Fruit fly (Drosophila melanogaster): ENCODE measurements around the gene TP53INP.

TP53INP gene

dm6 chr3L:4405922-4406321, 821 bp upstream of the TP53INP start, which contains the start of gene CG15019 (continued):
- TF ChIP-seq BEAF-32 (GFP tag; optimal IDR thresholded peaks at IDR 0.05) = peak; percentile 76
- TF ChIP-seq CG10274 (GFP tag; optimal IDR thresholded peaks at IDR 0.05) = no peak
- TF ChIP-seq croc (GFP tag; conservative IDR thresholded peaks at IDR 0.05) = no peak
- TF ChIP-seq CG2875 (GFP tag; optimal IDR thresholded peaks at IDR 0.05) = no peak
- TF ChIP-seq wek (GFP tag; optimal IDR thresholded peaks at IDR 0.05) = no peak
- no peak for TF ChIP-seq HLH54F (GFP tag; optimal IDR thresholded peaks at IDR 0.05)
- TF ChIP-seq CG4360 (GFP tag; IDR thresholded peaks at IDR 0.05) = no peak
- no peak for TF ChIP-seq D19A (tag; optimal IDR thresholded peaks at IDR 0.05)
- peak; percentile 37 for TF ChIP-seq pzg (GFP tag; optimal IDR thresholded peaks at IDR 0.05)
- TF ChIP-seq H2.0 (GFP tag; IDR thresholded peaks at IDR 0.05) = no peak
- peak; percentile 50; the same call in 1 of the 3 replicates for TF ChIP-seq Doc3 (GFP tag; IDR thresholded peaks at IDR 0.05; ENCODE audit: partially characterized antibody)
- TF ChIP-seq Opbp (GFP tag; IDR thresholded peaks at IDR 0.05; ENCODE audit: partially characterized antibody) = peak; percentile 79
- TF ChIP-seq Max (GFP tag; optimal IDR thresholded peaks at IDR 0.05) = peak; percentile 30
- TF ChIP-seq CG13287 (GFP tag; IDR thresholded peaks at IDR 0.05; ENCODE audit: partially characterized antibody) = peak; percentile 87
- no peak for TF ChIP-seq Mes4 (GFP tag; optimal IDR thresholded peaks at IDR 0.05)
- TF ChIP-seq Poxn (GFP tag; IDR thresholded peaks at IDR 0.05) = no peak
- TF ChIP-seq abd-A (tag; optimal IDR thresholded peaks at IDR 0.05) = no peak
- no peak for TF ChIP-seq Aef1 (GFP tag; IDR thresholded peaks at IDR 0.05)
- no peak for TF ChIP-seq CG10267 (tag; optimal IDR thresholded peaks at IDR 0.05)
- no peak for TF ChIP-seq CG16779 (GFP tag; IDR thresholded peaks at IDR 0.05)
- no peak for TF ChIP-seq hth (optimal IDR thresholded peaks at IDR 0.05)
- no peak for TF ChIP-seq Oli (tag; optimal IDR thresholded peaks at IDR 0.05)
- no peak for TF ChIP-seq sr (GFP tag; IDR thresholded peaks at IDR 0.05)
- no peak for TF ChIP-seq usp (GFP tag; optimal IDR thresholded peaks at IDR 0.05)
- no peak for TF ChIP-seq Sox100B (GFP tag; optimal IDR thresholded peaks at IDR 0.05)
- no peak for TF ChIP-seq GATAe (GFP tag; conservative IDR thresholded peaks at IDR 0.05)
- peak; percentile 64 for TF ChIP-seq YL-1 (GFP tag; optimal IDR thresholded peaks at IDR 0.05)
- TF ChIP-seq aop (GFP tag; IDR thresholded peaks at IDR 0.05) = no peak
- peak in 1 of 2 experiments; percentile 3 for TF ChIP-seq Hr51 (GFP tag; optimal IDR thresholded peaks at IDR 0.05)
- TF ChIP-seq CG9609 (GFP tag; optimal IDR thresholded peaks at IDR 0.05) = no peak
- TF ChIP-seq ara (GFP tag; IDR thresholded peaks at IDR 0.05) = no peak
- no peak for TF ChIP-seq CG5953 (GFP tag; IDR thresholded peaks at IDR 0.05)
- no peak for TF ChIP-seq pita (GFP tag; optimal IDR thresholded peaks at IDR 0.05)
- TF ChIP-seq Ets97D (GFP tag; optimal IDR thresholded peaks at IDR 0.05) = no peak
- peak; percentile 10 for TF ChIP-seq trem (tag; optimal IDR thresholded peaks at IDR 0.05)
- TF ChIP-seq hkb (optimal IDR thresholded peaks at IDR 0.05) = no peak
- TF ChIP-seq hkb (GFP tag; IDR thresholded peaks at IDR 0.05) = no peak
- TF ChIP-seq dm (GFP tag; optimal IDR thresholded peaks at IDR 0.05) = peak; percentile 97
- TF ChIP-seq en (GFP tag; optimal IDR thresholded peaks at IDR 0.05) = no peak
- no peak for TF ChIP-seq pan (optimal IDR thresholded peaks at IDR 0.05)
- TF ChIP-seq pan (GFP tag; optimal IDR thresholded peaks at IDR 0.05 in 1 of 2, IDR thresholded peaks at IDR 0.05 in 1 of 2) = no peak
- TF ChIP-seq sqz (GFP tag; optimal IDR thresholded peaks at IDR 0.05) = peak; percentile 76
- TF ChIP-seq NfI (GFP tag; optimal IDR thresholded peaks at IDR 0.05) = no peak
- TF ChIP-seq CG8281 (tag; optimal IDR thresholded peaks at IDR 0.05) = no peak
- peak; percentile 74 for TF ChIP-seq Dll (GFP tag; IDR thresholded peaks at IDR 0.05; ENCODE audit: partially characterized antibody)
- TF ChIP-seq Dbx (GFP tag; IDR thresholded peaks at IDR 0.05) = no peak
- TF ChIP-seq cwo (GFP tag; optimal IDR thresholded peaks at IDR 0.05) = no peak
- no peak for TF ChIP-seq CG4730 (GFP tag; IDR thresholded peaks at IDR 0.05)
- no peak for TF ChIP-seq ro (GFP tag; IDR thresholded peaks at IDR 0.05)
- no peak for TF ChIP-seq CG17568 (GFP tag; optimal IDR thresholded peaks at IDR 0.05)
- TF ChIP-seq NK7.1 (GFP tag; optimal IDR thresholded peaks at IDR 0.05) = no peak
- TF ChIP-seq Dek (tag; optimal IDR thresholded peaks at IDR 0.05) = no peak
